Fruit fly (Drosophila melanogaster) whole organism, prepupa: ENCODE results near the gene Hem.
A peak's percentile ranks its signal among the peaks of the same experiment; 100 is the strongest.

Experiments used
- CG11294 ChIP-seq: fragments of 200-800 bp; sonication (Bioruptor generic); IDR thresholded peaks from 2 replicates; pipeline ENCODE4 v1.3.6; 2022; ENCODE audit warnings: missing biosample characterization, missing genetic modification characterization
- CG11762 ChIP-seq: fragments of 200-800 bp; sonication (Bioruptor generic); optimal IDR thresholded peaks from 3 replicates; lab custom pipeline; 2016; ENCODE audit warnings: missing biosample characterization, missing genetic modification characterization; ENCODE audit not compliant: insufficient read depth
- CG34406 ChIP-seq: fragments of 200-800 bp; sonication (Bioruptor generic); optimal IDR thresholded peaks from 3 replicates; lab custom pipeline; 2016; ENCODE audit warnings: missing biosample characterization, missing genetic modification characterization
- CG3919 ChIP-seq: fragments of 200-800 bp; sonication (Bioruptor generic); optimal IDR thresholded peaks from 3 replicates; lab custom pipeline; 2016; ENCODE audit warnings: missing biosample characterization, missing genetic modification characterization
- CG6276 ChIP-seq: fragments of 200-800 bp; sonication (Bioruptor generic); optimal IDR thresholded peaks from 2 replicates; lab custom pipeline; 2017; ENCODE audit warnings: missing biosample characterization, mild to moderate bottlenecking, missing genetic modification characterization
- CG7368 ChIP-seq: fragments of 200-800 bp; sonication (Bioruptor generic); optimal IDR thresholded peaks from 3 replicates; lab custom pipeline; 2016; ENCODE audit warnings: missing biosample characterization, missing genetic modification characterization
- Eip75B ChIP-seq: fragments of 200-800 bp; sonication (Bioruptor generic); optimal IDR thresholded peaks from 3 replicates; lab custom pipeline; 2016; ENCODE audit warnings: missing biosample characterization, missing genetic modification characterization
- Eip78C ChIP-seq: fragments of 200-800 bp; sonication (Bioruptor generic); peaks from one replicate; lab custom pipeline; 2016; ENCODE audit warnings: missing biosample characterization, missing genetic modification characterization
- Hr39 ChIP-seq: fragments of 200-800 bp; sonication (Bioruptor generic); optimal IDR thresholded peaks from 2 replicates; lab custom pipeline; 2016; ENCODE audit warnings: missing biosample characterization, missing genetic modification characterization
- Lpt ChIP-seq: fragments of 200-800 bp; sonication (Bioruptor generic); optimal IDR thresholded peaks from 3 replicates; lab custom pipeline; 2016; ENCODE audit warnings: missing biosample characterization, missing genetic modification characterization
- Met ChIP-seq: fragments of 200-800 bp; sonication (Bioruptor generic); optimal IDR thresholded peaks from 3 replicates; lab custom pipeline; 2016; ENCODE audit warnings: missing biosample characterization, missing genetic modification characterization
- OdsH ChIP-seq: fragments of 200-800 bp; sonication (Bioruptor generic); optimal IDR thresholded peaks from 3 replicates; lab custom pipeline; 2016; ENCODE audit warnings: missing biosample characterization, missing genetic modification characterization
- fd59A ChIP-seq: fragments of 200-800 bp; sonication (Bioruptor generic); optimal IDR thresholded peaks from 2 replicates; lab custom pipeline; 2017; ENCODE audit warnings: missing biosample characterization, mild to moderate bottlenecking, missing genetic modification characterization, missing genetic modification reagents
- svp ChIP-seq: fragments of 200-800 bp; sonication (Bioruptor generic); peaks from one replicate; lab custom pipeline; 2016; ENCODE audit warnings: missing biosample characterization, missing genetic modification characterization

- TF ChIP-seq Lpt (no peak), CG34406 (no peak), CG7368 (no peak), fd59A (GFP tag; lab: Kevin White, UChicago) (no peak), Eip75B (GFP tag; lab: Kevin White, UChicago) (no peak), CG11294 (GFP tag; lab: Robert Waterston, UW) (no peak), CG3919 (GFP tag; lab: Kevin White, UChicago) (no peak), OdsH (no peak), Met (GFP tag; lab: Kevin White, UChicago) (peak; percentile 7), Hr39 (GFP tag; lab: Kevin White, UChicago) (peak; percentile 19), CG11762 (GFP tag; lab: Kevin White, UChicago) (no peak), Eip78C (GFP tag; lab: Kevin White, UChicago) (peak; percentile 56), svp (GFP tag; lab: Kevin White, UChicago) (no peak), CG6276 (GFP tag; lab: Kevin White, UChicago) (no peak)
These were observed 14.3 kb downstream of the Hem start, which contains the start of gene Srpk79D for dm6 chr3L:22273529-22274301.
